Worm (Caenorhabditis elegans): ENCODE data around the gene nra-3.
A peak's percentile ranks its signal among the peaks of the same experiment; 100 is the strongest.

The nra-3 gene

DNA sequence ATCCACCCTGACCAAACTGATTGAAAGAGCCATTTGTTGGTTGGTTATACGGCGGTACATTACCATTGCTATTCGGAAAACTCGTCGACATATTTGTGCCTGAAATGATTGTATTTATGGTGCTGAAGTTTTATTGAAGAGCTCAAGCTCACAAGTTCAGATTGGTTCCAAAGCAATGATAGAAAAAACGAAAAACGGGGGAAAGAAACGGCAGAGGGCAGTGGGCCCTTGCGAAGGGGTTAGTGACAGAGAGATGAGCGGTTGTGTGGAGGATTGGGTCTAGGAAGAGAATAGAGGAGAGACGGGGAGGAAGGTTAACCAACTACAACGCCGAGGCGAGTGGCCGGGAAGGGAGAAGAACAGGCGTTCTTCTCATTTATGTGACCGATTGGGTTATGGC is at the start of gene nra-3:
nra-3 (minus strand) TSS at position 101 of the 400 bp plus-strand sequence.
- no peak for TF ChIP-seq ama-1 (optimal IDR thresholded peaks at IDR 0.05)
- no peak for TF ChIP-seq lsy-12 (tag; optimal IDR thresholded peaks at IDR 0.05)
- TF ChIP-seq nfya-1 (tag; optimal IDR thresholded peaks at IDR 0.05; ENCODE audit: insufficient read depth) = no peak
- no peak for TF ChIP-seq tbx-2 (tag; optimal IDR thresholded peaks at IDR 0.05)
- TF ChIP-seq unc-39 (tag; optimal IDR thresholded peaks at IDR 0.05) = no peak
- no peak for TF ChIP-seq fkh-10 (GFP tag; optimal IDR thresholded peaks at IDR 0.05)
- TF ChIP-seq elt-3 (tag; optimal IDR thresholded peaks at IDR 0.05) = no peak
- no peak for TF ChIP-seq snpc-4 (tag; optimal IDR thresholded peaks at IDR 0.05)
- no peak for TF ChIP-seq zag-1 (tag; optimal IDR thresholded peaks at IDR 0.05)
- no peak for TF ChIP-seq nhr-11 (tag; optimal IDR thresholded peaks at IDR 0.05)
- TF ChIP-seq mdl-1 (tag; optimal IDR thresholded peaks at IDR 0.05) = no peak
- no peak for TF ChIP-seq skn-1 (tag; optimal IDR thresholded peaks at IDR 0.05)

ce11 chrX:9976206-9976605 is 44.9 kb upstream of the nra-3 start, which contains the start of gene mgl-1:
TSS of gene mgl-1 (minus strand) at chrX:9976306.
- no peak for TF ChIP-seq lsy-12 (tag; optimal IDR thresholded peaks at IDR 0.05)

- TF ChIP-seq egl-5 (tag; optimal IDR thresholded peaks at IDR 0.05) (no peak), elt-1 (tag; optimal IDR thresholded peaks at IDR 0.05) (peak; percentile 26)
Observed at ce11 chrX:9965275-9965674, 34.0 kb upstream of the nra-3 start, which contains the start of gene pssy-1. TSS of gene pssy-1 (plus strand) at chrX:9965592.

ce11 chrX:9962535-9962934 is 31.3 kb upstream of the nra-3 start:
- TF ChIP-seq egl-27 (tag; optimal IDR thresholded peaks at IDR 0.05) (no peak), nhr-23 (tag; optimal IDR thresholded peaks at IDR 0.05) (no peak), nhr-67 (tag; optimal IDR thresholded peaks at IDR 0.05) (no peak), nhr-237 (tag; optimal IDR thresholded peaks at IDR 0.05) (no peak), ceh-9 (tag; optimal IDR thresholded peaks at IDR 0.05) (no peak), eor-1 (tag; optimal IDR thresholded peaks at IDR 0.05) (no peak), nhr-77 (tag; optimal IDR thresholded peaks at IDR 0.05) (no peak), fkh-10 (GFP tag; optimal IDR thresholded peaks at IDR 0.05) (no peak), lsy-12 (tag; optimal IDR thresholded peaks at IDR 0.05) (no peak)

- TF ChIP-seq nhr-43 (tag; optimal IDR thresholded peaks at IDR 0.05; ENCODE audit: poor library complexity, severe bottlenecking) = peak; percentile 90
- TF ChIP-seq eor-1 (tag; optimal IDR thresholded peaks at IDR 0.05) = no peak
- TF ChIP-seq elt-1 (tag; optimal IDR thresholded peaks at IDR 0.05) = peak; percentile 82
- peak; percentile 94 for TF ChIP-seq nhr-23 (tag; optimal IDR thresholded peaks at IDR 0.05)
- peak; percentile 92 for TF ChIP-seq lin-15B (tag; optimal IDR thresholded peaks at IDR 0.05)
- peak; percentile 94 for TF ChIP-seq snpc-4 (tag; optimal IDR thresholded peaks at IDR 0.05)
- peak; percentile 76 for TF ChIP-seq skn-1 (tag; optimal IDR thresholded peaks at IDR 0.05)
- TF ChIP-seq ZK546.5 (tag; optimal IDR thresholded peaks at IDR 0.05) = no peak
- TF ChIP-seq egl-5 (tag; optimal IDR thresholded peaks at IDR 0.05) = peak; percentile 91
- peak; percentile 74 for TF ChIP-seq ztf-4 (tag; optimal IDR thresholded peaks at IDR 0.05)
- TF ChIP-seq ztf-11 (tag; optimal IDR thresholded peaks at IDR 0.05) = no peak
- no peak for TF ChIP-seq nhr-237 (tag; optimal IDR thresholded peaks at IDR 0.05)
- TF ChIP-seq lin-39 (tag; optimal IDR thresholded peaks at IDR 0.05) = peak; percentile 98
- TF ChIP-seq fos-1 (tag; optimal IDR thresholded peaks at IDR 0.05) = peak; percentile 51
- peak; percentile 93 for TF ChIP-seq nfya-1 (tag; optimal IDR thresholded peaks at IDR 0.05; ENCODE audit: insufficient read depth)
- peak; percentile 94 for TF ChIP-seq hmg-11 (tag; optimal IDR thresholded peaks at IDR 0.05)
- TF ChIP-seq pha-4 (tag; optimal IDR thresholded peaks at IDR 0.05) = peak; percentile 98
- peak; percentile 63 for TF ChIP-seq fkh-2 (tag; optimal IDR thresholded peaks at IDR 0.05)
- TF ChIP-seq jun-1 (tag; optimal IDR thresholded peaks at IDR 0.05) = peak; percentile 92
- peak; percentile 82 for TF ChIP-seq fkh-10 (GFP tag; optimal IDR thresholded peaks at IDR 0.05)
- TF ChIP-seq nhr-77 (tag; optimal IDR thresholded peaks at IDR 0.05) = peak; percentile 65
- TF ChIP-seq mdl-1 (tag; optimal IDR thresholded peaks at IDR 0.05) = peak; percentile 75
- TF ChIP-seq unc-62 (GFP tag; optimal IDR thresholded peaks at IDR 0.05) = peak; percentile 90
- peak; percentile 88 for TF ChIP-seq pqm-1 (tag; optimal IDR thresholded peaks at IDR 0.05)
- TF ChIP-seq daf-12 (tag; optimal IDR thresholded peaks at IDR 0.05) = peak; percentile 50
- no peak for TF ChIP-seq ceh-9 (tag; optimal IDR thresholded peaks at IDR 0.05)
- peak; percentile 16 for TF ChIP-seq ama-1 (optimal IDR thresholded peaks at IDR 0.05)
- no peak for TF ChIP-seq nhr-12 (tag; optimal IDR thresholded peaks at IDR 0.05)
- TF ChIP-seq nhr-28 (tag; optimal IDR thresholded peaks at IDR 0.05) = no peak
- TF ChIP-seq zag-1 (tag; optimal IDR thresholded peaks at IDR 0.05) = peak; percentile 38
- TF ChIP-seq aly-2 (tag; optimal IDR thresholded peaks at IDR 0.05) = no peak
- TF ChIP-seq ceh-28 (tag; optimal IDR thresholded peaks at IDR 0.05) = peak; percentile 94
- TF ChIP-seq nhr-11 (tag; optimal IDR thresholded peaks at IDR 0.05) = peak; percentile 67
- no peak for TF ChIP-seq unc-39 (tag; optimal IDR thresholded peaks at IDR 0.05)
- peak; percentile 86 for TF ChIP-seq elt-2 (tag; optimal IDR thresholded peaks at IDR 0.05)
- TF ChIP-seq lsy-12 (tag; optimal IDR thresholded peaks at IDR 0.05) = peak; percentile 97
- no peak for TF ChIP-seq nhr-67 (tag; optimal IDR thresholded peaks at IDR 0.05)
- no peak for TF ChIP-seq ceh-16 (tag; optimal IDR thresholded peaks at IDR 0.05)
- peak; percentile 87 for TF ChIP-seq egl-27 (tag; optimal IDR thresholded peaks at IDR 0.05)
- TF ChIP-seq sea-2 (GFP tag; optimal IDR thresholded peaks at IDR 0.05) = peak; percentile 30
- peak; percentile 87 for TF ChIP-seq tbx-2 (tag; optimal IDR thresholded peaks at IDR 0.05)
Observed at ce11 chrX:9958561-9958960, 27.3 kb upstream of the nra-3 start, which contains the start of gene ZC506.1. TSS of gene ZC506.1 (plus strand) at chrX:9958960.
